Fruit fly (Drosophila melanogaster) whole organism, pupa: ENCODE data around the gene CG15312.

Experiments
- CG15710 ChIP-seq: fragments of 200-800 bp; sonication (Bioruptor generic); optimal IDR thresholded peaks from 2 replicates; lab custom pipeline; 2018; ENCODE audit warnings: missing biosample characterization, mild to moderate bottlenecking, missing genetic modification characterization, moderate library complexity
- CG17806 ChIP-seq: fragments of 200-800 bp; sonication (Bioruptor generic); optimal IDR thresholded peaks from 2 replicates; lab custom pipeline; 2018; ENCODE audit warnings: missing biosample characterization, mild to moderate bottlenecking, missing genetic modification characterization, moderate library complexity
- Pif1B ChIP-seq: fragments of 200-800 bp; sonication (Bioruptor generic); optimal IDR thresholded peaks from 3 replicates; lab custom pipeline; 2016; ENCODE audit warnings: missing biosample characterization, missing genetic modification characterization

DNA sequence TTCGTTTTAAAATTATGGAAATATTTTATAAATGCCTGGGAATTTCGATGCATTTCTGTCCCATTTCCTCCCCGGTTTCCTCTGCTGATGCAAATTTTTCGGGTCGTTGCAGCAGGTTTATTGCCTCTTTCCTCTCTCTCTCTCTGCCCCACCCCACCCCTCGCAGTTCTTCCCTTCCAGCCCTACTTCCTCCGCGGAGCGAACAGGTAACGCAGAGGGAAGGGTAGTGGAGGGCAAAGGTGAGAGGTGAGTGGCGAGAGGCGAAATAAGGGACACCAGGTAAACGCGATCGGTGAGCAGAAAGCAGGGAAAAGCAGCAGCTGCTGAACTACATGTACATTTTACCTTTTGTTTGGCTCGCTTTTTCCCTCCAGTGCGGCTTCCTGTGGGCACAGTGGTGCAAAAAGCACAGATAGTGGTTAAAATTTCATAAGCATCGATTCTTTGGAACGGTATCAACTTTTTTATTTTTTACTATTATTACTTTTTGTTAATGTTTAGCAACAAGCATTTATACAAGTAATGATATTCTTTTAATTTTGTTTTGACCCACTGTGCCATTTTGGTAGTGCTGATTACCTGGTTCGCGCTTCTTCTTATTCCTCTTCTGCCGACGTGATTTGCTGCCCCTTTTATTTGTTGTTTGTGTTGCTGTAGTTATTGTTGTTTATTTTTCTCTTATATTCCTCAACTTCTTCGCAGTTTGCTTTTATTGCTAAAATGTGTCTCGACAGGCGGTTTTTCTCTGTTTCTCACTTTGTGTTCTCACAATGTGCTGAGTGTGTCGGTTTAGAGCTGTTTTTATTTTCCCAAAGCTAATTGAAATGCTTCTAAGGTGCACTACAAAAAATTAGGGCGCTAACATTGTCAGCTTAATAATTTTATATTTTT, 17.6 kb upstream of the CG15312 start:
- TF ChIP-seq Pif1B (GFP tag; lab: Kevin White, UChicago) = peak; percentile 74
- TF ChIP-seq CG17806 = peak; percentile 79
- peak; percentile 84 for TF ChIP-seq CG15710 (tag; lab: Kevin White, UChicago)
